Fruit fly (Drosophila melanogaster) Kc167 (cell line): ENCODE data around the gene CG4570.

Source experiments
- Myc ChIP-seq: fragments of >200 bp; optimal IDR thresholded peaks from 2 replicates; lab custom pipeline; 2017; ENCODE audit warnings: missing external identifiers
- Sin3A ChIP-seq: fragments of >200 bp; optimal IDR thresholded peaks from 2 replicates; lab custom pipeline; 2018; ENCODE audit warnings: missing external identifiers
- h ChIP-seq: fragments of >200 bp; optimal IDR thresholded peaks from 3 replicates; lab custom pipeline; 2018; ENCODE audit warnings: missing external identifiers
- insv ChIP-seq: fragments of >200 bp; optimal IDR thresholded peaks from 3 replicates; lab custom pipeline; 2018; ENCODE audit warnings: missing external identifiers
- psq ChIP-seq: fragments of >200 bp; optimal IDR thresholded peaks from 2 replicates; lab custom pipeline; 2017; ENCODE audit warnings: missing external identifiers
- ttk ChIP-seq: sonication (Bioruptor generic); optimal IDR thresholded peaks from 2 replicates; lab custom pipeline; 2017; ENCODE audit warnings: missing external identifiers

CG4570 gene

dm6 chr3R:10854243-10854874 lies 2.2 kb upstream of the CG4570 start, which contains the start of the genes CG6567 and CG4511:
TSS of gene CG6567 (minus strand) at chr3R:10854451.
TSS of gene CG4511 (plus strand) at chr3R:10854501.
- TF ChIP-seq Myc (lab: Kevin White, UChicago), result no peak
- TF ChIP-seq h, result no peak
- no peak for TF ChIP-seq ttk (lab: Kevin White, UChicago)
- no peak for TF ChIP-seq psq (lab: Kevin White, UChicago)
- no peak for TF ChIP-seq insv
- TF ChIP-seq Sin3A (lab: Kevin White, UChicago), result no peak

- no peak for TF ChIP-seq Sin3A (lab: Kevin White, UChicago)
Observed at dm6 chr3R:10859713-10860112, 3.1 kb downstream of the CG4570 start, which contains the start of gene CG14694. TSS of gene CG14694 (minus strand) at chr3R:10859813.

dm6 chr3R:10862773-10863445 lies 6.3 kb downstream of the CG4570 start, which contains the start of gene CG6574:
TSS of gene CG6574 (minus strand) at chr3R:10862988.
- TF ChIP-seq Sin3A (lab: Kevin White, UChicago) (no peak), Myc (lab: Kevin White, UChicago) (no peak), psq (lab: Kevin White, UChicago) (no peak), ttk (lab: Kevin White, UChicago) (no peak), h (no peak), insv (no peak)

dm6 chr3R:10863446-10863819 lies 6.8 kb downstream of the CG4570 start:
- TF ChIP-seq h, result no peak
- no peak for TF ChIP-seq psq (lab: Kevin White, UChicago)
- no peak for TF ChIP-seq insv
- no peak for TF ChIP-seq Myc (lab: Kevin White, UChicago)
- TF ChIP-seq ttk (lab: Kevin White, UChicago), result no peak
- TF ChIP-seq Sin3A (lab: Kevin White, UChicago), result no peak

dm6 chr3R:10863956-10864355 lies 7.3 kb downstream of the CG4570 start:
- TF ChIP-seq psq (lab: Kevin White, UChicago) (no peak), h (no peak), insv (no peak), Sin3A (lab: Kevin White, UChicago) (no peak), Myc (lab: Kevin White, UChicago) (no peak), ttk (lab: Kevin White, UChicago) (no peak)

dm6 chr3R:10868427-10868962 lies 11.9 kb downstream of the CG4570 start, which contains the start of the genes SelR and Tsp86D:
TSS of gene SelR (minus strand) at chr3R:10868642.
TSS of gene Tsp86D (plus strand) at chr3R:10868708.
- TF ChIP-seq psq (lab: Kevin White, UChicago), result no peak
- TF ChIP-seq ttk (lab: Kevin White, UChicago), result no peak
- TF ChIP-seq insv, result no peak
- no peak for TF ChIP-seq h
- no peak for TF ChIP-seq Myc (lab: Kevin White, UChicago)
- no peak for TF ChIP-seq Sin3A (lab: Kevin White, UChicago)

dm6 chr3R:10870561-10870960 lies 14.0 kb downstream of the CG4570 start:
- TF ChIP-seq Myc (lab: Kevin White, UChicago) (no peak), h (no peak), Sin3A (lab: Kevin White, UChicago) (no peak), ttk (lab: Kevin White, UChicago) (no peak), psq (lab: Kevin White, UChicago) (no peak), insv (no peak)

dm6 chr3R:10872148-10872783 lies 15.7 kb downstream of the CG4570 start, which contains the start of gene Fdh:
TSS of gene Fdh (minus strand) at chr3R:10872381.
- TF ChIP-seq Myc (lab: Kevin White, UChicago), result no peak
- TF ChIP-seq insv, result no peak
- no peak for TF ChIP-seq Sin3A (lab: Kevin White, UChicago)
- no peak for TF ChIP-seq ttk (lab: Kevin White, UChicago)
- TF ChIP-seq h, result no peak

dm6 chr3R:10872820-10873219 lies 16.2 kb downstream of the CG4570 start, which contains the start of gene CG4596:
TSS of gene CG4596 (plus strand) at chr3R:10873038.
- TF ChIP-seq Myc (lab: Kevin White, UChicago) (no peak), h (no peak), psq (lab: Kevin White, UChicago) (no peak), Sin3A (lab: Kevin White, UChicago) (no peak), ttk (lab: Kevin White, UChicago) (no peak), insv (no peak)

dm6 chr3R:10875515-10876434 lies 19.2 kb downstream of the CG4570 start, which contains the start of gene Sodh2:
TSS of gene Sodh2 (plus strand) at chr3R:10876384.
- TF ChIP-seq ttk (lab: Kevin White, UChicago) (no peak), insv (no peak), h (no peak), Myc (lab: Kevin White, UChicago) (no peak), psq (lab: Kevin White, UChicago) (no peak), Sin3A (lab: Kevin White, UChicago) (no peak)

dm6 chr3R:10877808-10878207 lies 21.2 kb downstream of the CG4570 start:
- TF ChIP-seq Myc (lab: Kevin White, UChicago) (no peak), insv (no peak), ttk (lab: Kevin White, UChicago) (no peak), psq (lab: Kevin White, UChicago) (no peak), Sin3A (lab: Kevin White, UChicago) (no peak), h (no peak)
